Worm (Caenorhabditis elegans) whole organism, L4 larva: ENCODE measurements around the gene W10D9.1.

Source experiments
- saeg-2 ChIP-seq: fragments of 200-800 bp; sonication (Bioruptor generic); IDR thresholded peaks from 2 replicates; pipeline ENCODE4 v1.3.6; 2022; ENCODE audit warnings: missing genetic modification reagents, missing genetic modification characterization, missing compliant biosample characterization
- ztf-11 ChIP-seq: fragments of 150-350 bp; optimal IDR thresholded peaks from 2 replicates; lab custom pipeline; 2014; ENCODE audit warnings: missing biosample characterization, missing genetic modification characterization

- TF ChIP-seq ztf-11 (tag; lab: Kevin White, UChicago), result no peak
- TF ChIP-seq saeg-2 (GFP tag; lab: Robert Waterston, UW), result no peak
These were observed 43.9 kb upstream of the W10D9.1 start, which contains the start of the genes dnsn-1 and C24H12.4 for ce11 chrII:410832-411231.
